Fruit fly (Drosophila melanogaster): ENCODE results near the gene okr.

The okr gene

dm6 chr2L:2972439-2972936 lies 20.1 kb downstream of the okr start, which contains the start of the genes Rrp1 and gammaTub23C (continued):
- TF ChIP-seq crp (GFP tag; optimal IDR thresholded peaks at IDR 0.05) (peak in 1 of 2 experiments; percentile 63), Taf1 (GFP tag; IDR thresholded peaks at IDR 0.05) (peak; percentile 42; the same call in 1 of the 2 replicates), Spps (tag; optimal IDR thresholded peaks at IDR 0.05) (peak; percentile 70), CG12942 (GFP tag; optimal IDR thresholded peaks at IDR 0.05) (peak; percentile 88), CG4424 (GFP tag; optimal IDR thresholded peaks at IDR 0.05) (peak; percentile 95), zfh1 (GFP tag; IDR thresholded peaks at IDR 0.05) (peak; percentile 70), CG7987 (GFP tag; optimal IDR thresholded peaks at IDR 0.05) (peak; percentile 19), peb (GFP tag; IDR thresholded peaks at IDR 0.05) (peak; percentile 82), danr (GFP tag; IDR thresholded peaks at IDR 0.05) (peak; percentile 47; the same call in 1 of the 2 replicates), lmd (GFP tag; IDR thresholded peaks at IDR 0.05) (peak; percentile 90), Fer1 (GFP tag; optimal IDR thresholded peaks at IDR 0.05) (peak; percentile 90), Mad (GFP tag; optimal IDR thresholded peaks at IDR 0.05) (peak; percentile 81), H2.0 (GFP tag; IDR thresholded peaks at IDR 0.05) (peak; percentile 81), Antp (GFP tag; optimal IDR thresholded peaks at IDR 0.05) (peak; percentile 56), Xbp1 (GFP tag; optimal IDR thresholded peaks at IDR 0.05) (peak; percentile 93), CG8388 (GFP tag; optimal IDR thresholded peaks at IDR 0.05) (peak; percentile 89), Sox100B (GFP tag; optimal IDR thresholded peaks at IDR 0.05) (peak; percentile 95), kay (GFP tag; optimal IDR thresholded peaks at IDR 0.05) (peak; percentile 83), Dp (GFP tag; optimal IDR thresholded peaks at IDR 0.05) (peak; percentile 65), Ets97D (GFP tag; optimal IDR thresholded peaks at IDR 0.05) (peak; percentile 37), Sin3A (optimal IDR thresholded peaks at IDR 0.05) (peak; percentile 75), CG17359 (tag; optimal IDR thresholded peaks at IDR 0.05) (peak; percentile 84), Dref (GFP tag; IDR thresholded peaks at IDR 0.05) (peak; percentile 45; the same call in 1 of the 2 replicates), lilli (GFP tag; optimal IDR thresholded peaks at IDR 0.05) (peak; percentile 86), CG12155 (GFP tag; optimal IDR thresholded peaks at IDR 0.05) (peak; percentile 89), GATAe (GFP tag; conservative IDR thresholded peaks at IDR 0.05) (peak; percentile 50; the same call in 1 of the 2 replicates), CG17612 (GFP tag; IDR thresholded peaks at IDR 0.05) (peak; percentile 25; the same call in 1 of the 2 replicates), br (optimal IDR thresholded peaks at IDR 0.05) (no peak), esg (GFP tag; conservative IDR thresholded peaks at IDR 0.05) (peak; percentile 81), ERR (GFP tag; optimal IDR thresholded peaks at IDR 0.05) (peak; percentile 15), seq (GFP tag; IDR thresholded peaks at IDR 0.05) (peak; percentile 68), CG1647 (GFP tag; optimal IDR thresholded peaks at IDR 0.05) (peak; percentile 60), CG6689 (GFP tag; IDR thresholded peaks at IDR 0.05) (peak; percentile 100), CG10565 (GFP tag; optimal IDR thresholded peaks at IDR 0.05) (peak; percentile 63), CG6175 (GFP tag; IDR thresholded peaks at IDR 0.05) (0 out of 3 replicates have a peak, but pooled peaks have one; percentile 33), btn (GFP tag; optimal IDR thresholded peaks at IDR 0.05) (no peak), Stat92E (GFP tag; optimal IDR thresholded peaks at IDR 0.05) (peak in 1 of 3 experiments; percentile 92), HLH54F (GFP tag; optimal IDR thresholded peaks at IDR 0.05) (peak; percentile 81), CG10366 (GFP tag; IDR thresholded peaks at IDR 0.05) (peak; percentile 72), CG15269 (tag; optimal IDR thresholded peaks at IDR 0.05) (peak; percentile 90), z (GFP tag; IDR thresholded peaks at IDR 0.05) (no peak), CG4820 (GFP tag; optimal IDR thresholded peaks at IDR 0.05) (peak; percentile 93), ATbp (GFP tag; optimal IDR thresholded peaks at IDR 0.05) (peak; percentile 75), Scr (GFP tag; IDR thresholded peaks at IDR 0.05; ENCODE audit: partially characterized antibody) (no peak), Hr51 (GFP tag; optimal IDR thresholded peaks at IDR 0.05) (peak; percentile 85 to 91), CG2202 (tag; optimal IDR thresholded peaks at IDR 0.05) (peak; percentile 80), NK7.1 (GFP tag; optimal IDR thresholded peaks at IDR 0.05) (peak; percentile 50), CG14441 (GFP tag; IDR thresholded peaks at IDR 0.05) (peak; percentile 81), gsb (GFP tag; IDR thresholded peaks at IDR 0.05) (no peak; the same call in 1 of the 2 replicates), CG15514 (GFP tag; optimal IDR thresholded peaks at IDR 0.05) (peak; percentile 72), Lim3 (GFP tag; IDR thresholded peaks at IDR 0.05) (peak; percentile 68; the same call in 1 of the 2 replicates)
